Worm (Caenorhabditis elegans): ENCODE measurements around the gene cyp-25A1.

cyp-25A1 gene

DNA sequence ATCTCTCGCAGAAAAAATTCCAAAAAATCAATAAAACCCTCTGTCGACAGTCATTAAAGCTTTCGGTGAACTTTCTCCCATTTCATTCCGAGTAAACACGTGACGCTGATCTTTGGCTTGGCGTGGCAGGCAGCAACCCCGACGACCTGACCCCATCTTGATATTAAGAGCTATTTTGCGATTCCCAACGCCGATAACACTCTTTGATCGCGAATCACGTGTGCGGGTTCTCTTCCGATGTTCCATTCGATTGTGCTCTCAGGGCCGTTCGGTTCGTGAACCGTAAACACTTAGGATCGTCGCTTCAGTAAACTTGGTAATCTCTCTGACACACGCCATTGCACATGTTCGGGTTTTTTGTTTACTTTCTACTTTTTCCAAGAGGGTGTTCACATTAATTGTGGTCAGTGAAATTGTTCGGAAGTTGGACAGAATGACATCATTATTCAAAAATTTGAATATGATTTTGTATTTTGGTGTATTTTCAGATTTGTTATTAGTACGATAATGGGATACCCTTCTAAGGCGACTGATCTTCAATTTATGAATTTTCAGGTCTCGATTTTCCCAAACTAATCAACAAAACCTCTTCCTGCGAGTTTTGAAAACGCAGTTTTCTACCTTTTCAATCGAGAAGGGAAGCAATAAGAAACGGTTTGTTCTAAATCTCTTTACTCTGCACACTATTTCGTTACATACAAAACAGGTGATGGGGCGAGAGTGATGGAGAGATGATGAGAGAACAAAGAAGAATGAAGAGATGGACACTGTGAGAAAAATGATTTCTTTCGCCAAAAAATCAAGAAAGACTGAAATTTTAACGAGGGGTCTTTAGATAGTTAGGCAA is 35.0 kb upstream of the cyp-25A1 start (continued):
- peak; percentile 56 for TF ChIP-seq pqm-1 (tag; optimal IDR thresholded peaks at IDR 0.05)
- TF ChIP-seq nhr-12 (tag; optimal IDR thresholded peaks at IDR 0.05), result no peak
- peak; percentile 96 for TF ChIP-seq elt-1 (tag; optimal IDR thresholded peaks at IDR 0.05)
- peak; percentile 87 for TF ChIP-seq nhr-23 (tag; optimal IDR thresholded peaks at IDR 0.05)
- TF ChIP-seq jun-1 (tag; optimal IDR thresholded peaks at IDR 0.05), result no peak
- no peak for TF ChIP-seq lin-15B (tag; optimal IDR thresholded peaks at IDR 0.05)
- TF ChIP-seq fkh-2 (tag; optimal IDR thresholded peaks at IDR 0.05), result no peak

DNA sequence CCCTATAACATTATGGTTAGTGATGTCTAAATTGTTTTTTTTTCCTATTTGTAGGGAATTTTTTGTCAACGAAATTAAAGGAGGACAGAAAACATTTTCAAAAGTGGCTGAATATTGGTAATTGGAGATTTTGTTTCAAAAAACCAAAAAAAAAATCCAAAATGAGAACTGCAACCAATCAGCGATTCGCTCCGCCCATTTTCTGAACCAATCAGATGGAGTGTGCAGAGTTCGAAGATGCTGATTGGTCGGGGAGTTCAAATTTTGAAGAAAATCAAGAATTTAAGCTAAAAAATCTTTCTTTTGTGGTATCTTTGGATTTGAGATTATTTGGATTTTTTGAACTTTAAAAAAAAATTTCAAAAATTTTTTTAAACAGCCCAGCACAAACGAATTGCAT is 34.0 kb upstream of the cyp-25A1 start:
- no peak for TF ChIP-seq elt-3 (tag; optimal IDR thresholded peaks at IDR 0.05)
- TF ChIP-seq skn-1 (tag; optimal IDR thresholded peaks at IDR 0.05), result no peak
- TF ChIP-seq nfya-1 (tag; optimal IDR thresholded peaks at IDR 0.05; ENCODE audit: insufficient read depth), result peak; percentile 99

DNA sequence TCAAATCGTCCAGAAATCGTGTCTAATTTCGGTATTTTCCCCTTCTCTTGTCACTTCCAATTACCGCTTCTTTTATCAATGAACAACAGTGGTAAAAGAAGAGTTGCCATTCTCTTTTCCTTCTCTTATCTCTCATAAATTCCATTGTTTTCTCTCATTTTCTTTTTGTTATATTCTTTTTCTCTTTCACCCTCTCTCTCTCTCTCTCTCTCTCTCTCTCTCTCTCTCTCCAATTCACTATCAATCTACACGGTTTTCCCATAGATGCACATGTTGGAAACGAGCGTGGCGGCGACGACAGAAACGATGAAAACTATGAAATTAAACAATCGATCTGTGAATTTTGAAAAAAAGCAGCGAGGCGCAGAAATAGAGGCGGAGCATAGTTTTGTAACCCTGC is 33.2 kb upstream of the cyp-25A1 start:
- TF ChIP-seq elt-3 (tag; optimal IDR thresholded peaks at IDR 0.05) (no peak), nhr-43 (tag; optimal IDR thresholded peaks at IDR 0.05; ENCODE audit: poor library complexity, severe bottlenecking) (no peak), nhr-25 (tag; optimal IDR thresholded peaks at IDR 0.05) (peak; percentile 31), nhr-237 (tag; optimal IDR thresholded peaks at IDR 0.05) (no peak), mdl-1 (tag; optimal IDR thresholded peaks at IDR 0.05) (peak; percentile 17), pha-4 (tag; optimal IDR thresholded peaks at IDR 0.05) (peak; percentile 65), nhr-23 (tag; optimal IDR thresholded peaks at IDR 0.05) (peak; percentile 13), skn-1 (tag; optimal IDR thresholded peaks at IDR 0.05) (no peak), ceh-28 (tag; optimal IDR thresholded peaks at IDR 0.05) (no peak), lin-15B (tag; optimal IDR thresholded peaks at IDR 0.05) (no peak), lsy-12 (tag; optimal IDR thresholded peaks at IDR 0.05) (peak; percentile 12), fkh-10 (GFP tag; optimal IDR thresholded peaks at IDR 0.05) (no peak), egl-27 (tag; optimal IDR thresholded peaks at IDR 0.05) (no peak), unc-39 (tag; optimal IDR thresholded peaks at IDR 0.05) (no peak), snpc-4 (tag; optimal IDR thresholded peaks at IDR 0.05) (no peak), nfya-1 (tag; optimal IDR thresholded peaks at IDR 0.05; ENCODE audit: insufficient read depth) (peak; percentile 23), fkh-2 (tag; optimal IDR thresholded peaks at IDR 0.05) (no peak), pqm-1 (tag; optimal IDR thresholded peaks at IDR 0.05) (peak; percentile 77), elt-1 (tag; optimal IDR thresholded peaks at IDR 0.05) (no peak), zag-1 (tag; optimal IDR thresholded peaks at IDR 0.05) (no peak), elt-2 (tag; optimal IDR thresholded peaks at IDR 0.05) (peak; percentile 75), sea-2 (GFP tag; optimal IDR thresholded peaks at IDR 0.05) (no peak), egl-5 (tag; optimal IDR thresholded peaks at IDR 0.05) (no peak)

DNA sequence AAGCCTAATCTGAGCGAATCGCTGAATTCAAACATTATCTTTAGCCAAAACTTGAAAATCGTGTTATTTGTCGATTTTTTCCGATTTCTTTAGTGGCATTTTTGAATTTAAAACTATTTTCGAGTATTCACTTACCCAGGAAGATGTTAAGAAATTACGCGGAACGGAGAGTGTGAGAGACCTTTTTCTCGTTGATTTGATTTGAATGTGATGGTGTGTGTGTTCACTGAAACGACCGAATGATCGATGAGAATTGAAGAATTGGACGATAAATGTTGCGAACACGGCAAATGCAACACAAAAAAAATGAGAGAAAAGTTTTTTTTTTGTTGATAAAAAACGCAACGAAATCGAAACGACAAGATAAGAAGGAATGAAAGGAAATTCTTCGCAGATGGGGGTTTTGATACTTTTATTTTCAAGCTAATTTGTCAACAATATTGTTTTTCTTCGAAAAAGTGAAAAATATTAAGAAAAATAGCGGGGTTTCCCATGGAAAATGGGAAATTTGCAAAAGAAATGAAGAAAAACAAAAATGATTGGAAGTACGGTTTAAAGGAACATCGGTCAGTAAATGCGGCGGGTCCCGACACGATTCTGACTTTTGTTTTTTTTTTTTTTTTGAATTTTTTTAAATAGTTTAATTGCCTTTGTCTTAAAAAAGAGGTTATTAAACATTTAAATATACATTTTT is 32.0 kb upstream of the cyp-25A1 start, which contains the start of gene mtm-3:
mtm-3 (minus strand) TSS at position 228 of the 694 bp plus-strand sequence.
- TF ChIP-seq aly-2 (tag; optimal IDR thresholded peaks at IDR 0.05) (no peak), nhr-11 (tag; optimal IDR thresholded peaks at IDR 0.05) (no peak), ceh-16 (tag; optimal IDR thresholded peaks at IDR 0.05) (no peak), ama-1 (optimal IDR thresholded peaks at IDR 0.05) (peak; percentile 54), ztf-4 (tag; optimal IDR thresholded peaks at IDR 0.05) (no peak), nfya-1 (tag; optimal IDR thresholded peaks at IDR 0.05; ENCODE audit: insufficient read depth) (peak; percentile 24), egl-5 (tag; optimal IDR thresholded peaks at IDR 0.05) (no peak), pha-4 (tag; optimal IDR thresholded peaks at IDR 0.05) (peak; percentile 29), elt-2 (tag; optimal IDR thresholded peaks at IDR 0.05) (peak; percentile 43), nhr-77 (tag; optimal IDR thresholded peaks at IDR 0.05) (no peak), fkh-10 (GFP tag; optimal IDR thresholded peaks at IDR 0.05) (no peak)

DNA sequence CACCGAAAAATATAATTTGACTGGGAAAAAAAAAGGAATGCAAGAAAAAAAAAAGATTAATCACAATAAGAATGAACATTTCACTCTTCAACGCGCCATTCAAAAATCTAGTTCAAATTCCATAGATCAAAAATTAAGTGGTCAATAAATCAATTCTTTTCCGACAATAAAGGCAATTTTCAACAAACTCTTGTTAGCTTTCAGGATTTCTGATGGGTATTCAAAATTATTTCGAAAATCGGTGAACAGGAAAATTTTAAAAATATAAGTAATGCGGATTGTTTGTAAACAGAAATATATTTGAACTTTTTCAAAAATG is 31.5 kb upstream of the cyp-25A1 start:
- no peak for TF ChIP-seq elt-2 (tag; optimal IDR thresholded peaks at IDR 0.05)
- no peak for TF ChIP-seq pha-4 (tag; optimal IDR thresholded peaks at IDR 0.05)
- TF ChIP-seq tbx-2 (tag; optimal IDR thresholded peaks at IDR 0.05), result no peak
- no peak for TF ChIP-seq fkh-2 (tag; optimal IDR thresholded peaks at IDR 0.05)
- no peak for TF ChIP-seq mdl-1 (tag; optimal IDR thresholded peaks at IDR 0.05)
- no peak for TF ChIP-seq fos-1 (tag; optimal IDR thresholded peaks at IDR 0.05)
- TF ChIP-seq lsy-12 (tag; optimal IDR thresholded peaks at IDR 0.05), result no peak
- TF ChIP-seq ztf-4 (tag; optimal IDR thresholded peaks at IDR 0.05), result no peak
- no peak for TF ChIP-seq ceh-9 (tag; optimal IDR thresholded peaks at IDR 0.05)

All from whole organism, L3 larva.